ENCODE assay signal across 1 fruit fly cellular context in the genomic region with DNA sequence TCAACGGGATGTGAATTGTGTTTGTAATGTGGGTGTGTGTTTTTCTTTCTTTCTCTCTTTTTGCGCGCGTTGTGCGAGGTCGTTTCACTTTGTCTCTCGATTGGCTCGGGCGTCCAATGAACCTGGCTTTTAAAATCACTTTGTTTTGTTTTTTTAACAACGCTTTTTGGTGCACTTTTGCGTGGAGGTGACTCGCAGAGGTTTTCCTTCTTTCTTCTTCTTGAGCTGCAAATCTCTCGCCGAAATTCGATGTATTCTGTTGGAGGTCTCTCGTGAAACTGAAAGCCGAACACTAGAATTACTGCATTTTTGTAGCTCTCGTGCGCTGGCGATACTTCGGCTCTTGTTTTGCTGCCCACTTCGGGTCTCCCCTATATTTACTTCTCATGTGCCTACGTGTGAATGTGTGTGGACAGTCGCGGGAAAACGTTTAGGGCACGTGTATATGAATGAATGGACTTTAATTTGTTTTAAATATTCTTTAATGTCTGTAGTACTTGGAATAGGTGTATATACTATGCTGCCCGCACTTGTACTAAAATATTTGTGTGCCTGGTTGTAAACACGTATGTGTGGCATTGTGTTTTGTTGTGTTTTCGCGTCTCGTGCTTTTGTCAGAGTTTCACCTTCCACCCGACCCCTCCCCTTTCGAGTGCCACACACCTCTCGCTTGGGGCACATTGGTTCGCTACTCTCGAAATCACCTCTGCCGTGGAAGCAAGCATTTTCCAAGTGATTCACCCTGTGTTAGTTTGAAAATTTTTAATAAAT.
TF ChIP-seq lines count a peak whose summit lies in the region.

TSS of gene fok (minus strand) at position 286 of the 771 bp plus-strand sequence.

TF ChIP-seq in whole organism, embryonic, 481 proteins besides CTCF, POLR2A, EP300 and RAD21 (continued from another document and continues in another):
- TF ChIP-seq CG3838 (GFP tag; optimal IDR thresholded peaks at IDR 0.05; lab: Kevin White, UChicago) (peak; percentile 90), CG6175 (GFP tag; IDR thresholded peaks at IDR 0.05; lab: Robert Waterston, UW) (peak; percentile 92), CG30403 (GFP tag; optimal IDR thresholded peaks at IDR 0.05; lab: Kevin White, UChicago) (peak; percentile 97), Mad (GFP tag; optimal IDR thresholded peaks at IDR 0.05; lab: Kevin White, UChicago) (peak; percentile 92), vnd (GFP tag; IDR thresholded peaks at IDR 0.05; lab: Robert Waterston, UW; ENCODE audit: partially characterized antibody) (no peak; the same call in 2 of the 3 replicates), fd102C (GFP tag; optimal IDR thresholded peaks at IDR 0.05; lab: Kevin White, UChicago) (peak; percentile 75), sqz (GFP tag; optimal IDR thresholded peaks at IDR 0.05; lab: Kevin White, UChicago) (peak; percentile 96), CG8944 (GFP tag; optimal IDR thresholded peaks at IDR 0.05; lab: Kevin White, UChicago) (peak; percentile 89), Nf-YC (tag; optimal IDR thresholded peaks at IDR 0.05; lab: Kevin White, UChicago) (peak; percentile 92), peb (GFP tag; IDR thresholded peaks at IDR 0.05; lab: Robert Waterston, UW) (peak; percentile 88), HmgD (GFP tag; optimal IDR thresholded peaks at IDR 0.05; lab: Kevin White, UChicago) (peak; percentile 70), lab (GFP tag; optimal IDR thresholded peaks at IDR 0.05; lab: Kevin White, UChicago) (peak; percentile 99), Spps (tag; optimal IDR thresholded peaks at IDR 0.05; lab: Kevin White, UChicago) (peak; percentile 92), CG14667 (GFP tag; IDR thresholded peaks at IDR 0.05; lab: Robert Waterston, UW) (peak; percentile 89), CG11560 (tag; IDR thresholded peaks at IDR 0.05; lab: Robert Waterston, UW) (peak; percentile 86), CG6272 (GFP tag; IDR thresholded peaks at IDR 0.05; lab: Robert Waterston, UW) (peak; percentile 89), kay (GFP tag; optimal IDR thresholded peaks at IDR 0.05; lab: Kevin White, UChicago) (peak; percentile 95), CG17912 (GFP tag; optimal IDR thresholded peaks at IDR 0.05; lab: Kevin White, UChicago) (peak; percentile 79), CG11696 (GFP tag; IDR thresholded peaks at IDR 0.05; lab: Robert Waterston, UW) (peak; percentile 100), hkb (optimal IDR thresholded peaks at IDR 0.05; lab: Kevin White, UChicago) (no peak), hkb (GFP tag; IDR thresholded peaks at IDR 0.05; lab: Robert Waterston, UW) (peak; percentile 98), CG2120 (GFP tag; optimal IDR thresholded peaks at IDR 0.05; lab: Kevin White, UChicago) (peak; percentile 98), tgo (GFP tag; IDR thresholded peaks at IDR 0.05; lab: Robert Waterston, UW) (peak; percentile 97), CG10565 (GFP tag; optimal IDR thresholded peaks at IDR 0.05; lab: Kevin White, UChicago) (peak; percentile 40), Adf1 (GFP tag; IDR thresholded peaks at IDR 0.05; lab: Robert Waterston, UW) (peak; percentile 87), Xrp1 (GFP tag; IDR thresholded peaks at IDR 0.05; lab: Robert Waterston, UW) (peak; percentile 96), CG12299 (tag; optimal IDR thresholded peaks at IDR 0.05; lab: Kevin White, UChicago) (peak; percentile 96), sr (GFP tag; IDR thresholded peaks at IDR 0.05; lab: Robert Waterston, UW) (peak; percentile 88), gt (GFP tag; IDR thresholded peaks at IDR 0.05; lab: Robert Waterston, UW) (peak; percentile 74), fd96Cb (tag; optimal IDR thresholded peaks at IDR 0.05; lab: Kevin White, UChicago) (peak; percentile 94), Opbp (GFP tag; IDR thresholded peaks at IDR 0.05; lab: Robert Waterston, UW; ENCODE audit: partially characterized antibody) (0 out of 3 replicates have a peak, but pooled peaks have one; percentile 28), chinmo (GFP tag; IDR thresholded peaks at IDR 0.05; lab: Robert Waterston, UW; ENCODE audit: partially characterized antibody) (peak; percentile 88), pfk (GFP tag; optimal IDR thresholded peaks at IDR 0.05; lab: Kevin White, UChicago) (peak; percentile 65), sna (GFP tag; IDR thresholded peaks at IDR 0.05; lab: Robert Waterston, UW; ENCODE audit: partially characterized antibody) (no peak), CG31441 (GFP tag; IDR thresholded peaks at IDR 0.05; lab: Robert Waterston, UW) (peak; percentile 93), H15 (GFP tag; IDR thresholded peaks at IDR 0.05; lab: Robert Waterston, UW) (peak; percentile 87), CG17568 (GFP tag; optimal IDR thresholded peaks at IDR 0.05; lab: Kevin White, UChicago) (peak; percentile 94), CG9215 (GFP tag; IDR thresholded peaks at IDR 0.05; lab: Robert Waterston, UW) (peak; percentile 95), croc (GFP tag; conservative IDR thresholded peaks at IDR 0.05; lab: Robert Waterston, UW) (peak; percentile 92), CG3163 (GFP tag; optimal IDR thresholded peaks at IDR 0.05; lab: Kevin White, UChicago) (peak; percentile 80), CG12219 (GFP tag; optimal IDR thresholded peaks at IDR 0.05; lab: Kevin White, UChicago) (peak; percentile 97), lola (GFP tag; optimal IDR thresholded peaks at IDR 0.05; lab: Kevin White, UChicago) (peak in 1 of 3 experiments; percentile 95), prd (optimal IDR thresholded peaks at IDR 0.05; lab: Kevin White, UChicago) (no peak), prd (GFP tag; IDR thresholded peaks at IDR 0.05; lab: Robert Waterston, UW) (peak; percentile 95), Poxn (GFP tag; IDR thresholded peaks at IDR 0.05; lab: Robert Waterston, UW) (peak; percentile 87), C15 (GFP tag; IDR thresholded peaks at IDR 0.05; lab: Robert Waterston, UW) (no peak), twi (tag; optimal IDR thresholded peaks at IDR 0.05; lab: Kevin White, UChicago) (peak; percentile 93), CG30020 (tag; optimal IDR thresholded peaks at IDR 0.05; lab: Kevin White, UChicago) (peak; percentile 81), Six4 (GFP tag; optimal IDR thresholded peaks at IDR 0.05; lab: Kevin White, UChicago) (peak; percentile 92), ase (GFP tag; IDR thresholded peaks at IDR 0.05; lab: Robert Waterston, UW) (peak; percentile 87), sim (GFP tag; IDR thresholded peaks at IDR 0.05; lab: Robert Waterston, UW) (peak; percentile 86), bsh (GFP tag; optimal IDR thresholded peaks at IDR 0.05; lab: Kevin White, UChicago) (peak; percentile 94 to 96), Meics (GFP tag; optimal IDR thresholded peaks at IDR 0.05; lab: Kevin White, UChicago) (peak; percentile 95), CG5180 (GFP tag; optimal IDR thresholded peaks at IDR 0.05; lab: Kevin White, UChicago) (peak; percentile 92), pum (GFP tag; optimal IDR thresholded peaks at IDR 0.05; lab: Kevin White, UChicago) (peak; percentile 93), gfzf (GFP tag; optimal IDR thresholded peaks at IDR 0.05; lab: Kevin White, UChicago) (peak; percentile 6), Usf (GFP tag; optimal IDR thresholded peaks at IDR 0.05; lab: Kevin White, UChicago) (peak; percentile 91), Hand (GFP tag; optimal IDR thresholded peaks at IDR 0.05; lab: Kevin White, UChicago) (peak; percentile 97), so (GFP tag; IDR thresholded peaks at IDR 0.05; lab: Robert Waterston, UW) (peak; percentile 96), CG8281 (tag; optimal IDR thresholded peaks at IDR 0.05; lab: Kevin White, UChicago) (peak; percentile 87), CG10543 (GFP tag; optimal IDR thresholded peaks at IDR 0.05; lab: Kevin White, UChicago) (peak; percentile 100), CG1647 (GFP tag; optimal IDR thresholded peaks at IDR 0.05; lab: Kevin White, UChicago) (peak; percentile 89), zen2 (GFP tag; IDR thresholded peaks at IDR 0.05; lab: Robert Waterston, UW; ENCODE audit: partially characterized antibody) (0 out of 3 replicates have a peak, but pooled peaks have one; percentile 7), CG2199 (GFP tag; IDR thresholded peaks at IDR 0.05; lab: Robert Waterston, UW) (peak; percentile 82; the same call in 2 of the 3 replicates), unc-4 (GFP tag; IDR thresholded peaks at IDR 0.05; lab: Robert Waterston, UW; ENCODE audit: partially characterized antibody) (0 out of 2 replicates have a peak, but pooled peaks have one; percentile 25), CG15514 (GFP tag; optimal IDR thresholded peaks at IDR 0.05; lab: Kevin White, UChicago) (peak; percentile 92), CG9876 (GFP tag; optimal IDR thresholded peaks at IDR 0.05; lab: Kevin White, UChicago) (peak; percentile 91), CG4360 (GFP tag; IDR thresholded peaks at IDR 0.05; lab: Robert Waterston, UW) (peak; percentile 49; the same call in 1 of the 2 replicates), knrl (GFP tag; IDR thresholded peaks at IDR 0.05; lab: Robert Waterston, UW; ENCODE audit: partially characterized antibody) (peak; percentile 33; the same call in 1 of the 3 replicates), unpg (GFP tag; optimal IDR thresholded peaks at IDR 0.05; lab: Kevin White, UChicago) (peak; percentile 96), CG5245 (GFP tag; optimal IDR thresholded peaks at IDR 0.05; lab: Kevin White, UChicago) (peak; percentile 90), CG6791 (GFP tag; IDR thresholded peaks at IDR 0.05; lab: Robert Waterston, UW; ENCODE audit: partially characterized antibody) (0 out of 3 replicates have a peak, but pooled peaks have one; percentile 40), TFAM (GFP tag; optimal IDR thresholded peaks at IDR 0.05; lab: Kevin White, UChicago) (peak; percentile 78), chm (GFP tag; IDR thresholded peaks at IDR 0.05; lab: Robert Waterston, UW) (peak; percentile 90), CG7271 (tag; optimal IDR thresholded peaks at IDR 0.05; lab: Kevin White, UChicago) (peak; percentile 90), CG5953 (GFP tag; IDR thresholded peaks at IDR 0.05; lab: Robert Waterston, UW) (peak; percentile 93), CG12659 (GFP tag; optimal IDR thresholded peaks at IDR 0.05; lab: Kevin White, UChicago) (peak; percentile 98), sd (tag; optimal IDR thresholded peaks at IDR 0.05; lab: Kevin White, UChicago) (peak; percentile 99), Camta (GFP tag; optimal IDR thresholded peaks at IDR 0.05; lab: Kevin White, UChicago) (peak; percentile 93), CG6683 (GFP tag; optimal IDR thresholded peaks at IDR 0.05; lab: Kevin White, UChicago) (peak; percentile 96), CHES-1-like (GFP tag; optimal IDR thresholded peaks at IDR 0.05; lab: Kevin White, UChicago) (peak; percentile 96), mld (GFP tag; IDR thresholded peaks at IDR 0.05; lab: Robert Waterston, UW; ENCODE audit: partially characterized antibody) (no peak), Antp (GFP tag; optimal IDR thresholded peaks at IDR 0.05; lab: Kevin White, UChicago) (peak; percentile 93), dimm (GFP tag; IDR thresholded peaks at IDR 0.05; lab: Robert Waterston, UW) (peak; percentile 85), CG9817 (tag; optimal IDR thresholded peaks at IDR 0.05; lab: Kevin White, UChicago) (peak; percentile 95), CG10274 (GFP tag; optimal IDR thresholded peaks at IDR 0.05; lab: Kevin White, UChicago) (peak; percentile 89), CG2678 (tag; optimal IDR thresholded peaks at IDR 0.05; lab: Kevin White, UChicago) (peak; percentile 99), CG15696 (tag; optimal IDR thresholded peaks at IDR 0.05; lab: Kevin White, UChicago) (peak; percentile 93), cato (GFP tag; optimal IDR thresholded peaks at IDR 0.05; lab: Kevin White, UChicago; ENCODE audit: borderline replicate concordance) (peak; percentile 91), HLH54F (GFP tag; optimal IDR thresholded peaks at IDR 0.05; lab: Kevin White, UChicago) (peak; percentile 95), CG4707 (GFP tag; optimal IDR thresholded peaks at IDR 0.05; lab: Kevin White, UChicago) (peak; percentile 87), CG13296 (GFP tag; optimal IDR thresholded peaks at IDR 0.05; lab: Kevin White, UChicago) (peak; percentile 98), CG32772 (GFP tag; IDR thresholded peaks at IDR 0.05; lab: Robert Waterston, UW) (peak; percentile 91), Abd-B (GFP tag; optimal IDR thresholded peaks at IDR 0.05; lab: Kevin White, UChicago) (peak; percentile 91), MBD-R2 (GFP tag; IDR thresholded peaks at IDR 0.05; lab: Robert Waterston, UW) (peak; percentile 89), CG32767 (GFP tag; IDR thresholded peaks at IDR 0.05; lab: Robert Waterston, UW) (peak; percentile 93), stc (GFP tag; IDR thresholded peaks at IDR 0.05; lab: Robert Waterston, UW) (peak; percentile 89), tap (tag; optimal IDR thresholded peaks at IDR 0.05; lab: Kevin White, UChicago) (peak; percentile 96), CG3726 (GFP tag; IDR thresholded peaks at IDR 0.05; lab: Robert Waterston, UW) (peak; percentile 82), tup (GFP tag; optimal IDR thresholded peaks at IDR 0.05; lab: Kevin White, UChicago) (peak; percentile 95), bbx (GFP tag; IDR thresholded peaks at IDR 0.05; lab: Robert Waterston, UW; ENCODE audit: partially characterized antibody) (peak; percentile 55; the same call in 1 of the 2 replicates), Dip2 (GFP tag; IDR thresholded peaks at IDR 0.05; lab: Robert Waterston, UW) (no peak), ham (GFP tag; IDR thresholded peaks at IDR 0.05; lab: Robert Waterston, UW) (peak; percentile 86), bigmax (GFP tag; optimal IDR thresholded peaks at IDR 0.05; lab: Kevin White, UChicago) (peak; percentile 44), CG10654 (GFP tag; optimal IDR thresholded peaks at IDR 0.05; lab: Kevin White, UChicago) (peak; percentile 91), H2.0 (GFP tag; IDR thresholded peaks at IDR 0.05; lab: Robert Waterston, UW) (peak; percentile 91), CG3847 (GFP tag; IDR thresholded peaks at IDR 0.05; lab: Robert Waterston, UW) (peak; percentile 95), h (optimal IDR thresholded peaks at IDR 0.05; lab: Kevin White, UChicago) (no peak), CG15073 (GFP tag; optimal IDR thresholded peaks at IDR 0.05; lab: Kevin White, UChicago) (peak; percentile 70), CkIIα-i1 (GFP tag; IDR thresholded peaks at IDR 0.05; lab: Robert Waterston, UW) (no peak), sisA (GFP tag; IDR thresholded peaks at IDR 0.05; lab: Robert Waterston, UW) (peak; percentile 91), Lim3 (GFP tag; IDR thresholded peaks at IDR 0.05; lab: Robert Waterston, UW) (peak; percentile 66; the same call in 1 of the 2 replicates), kni (GFP tag; optimal IDR thresholded peaks at IDR 0.05; lab: Kevin White, UChicago) (peak; percentile 99), PHDP (tag; optimal IDR thresholded peaks at IDR 0.05; lab: Kevin White, UChicago) (peak; percentile 97), Jarid2 (GFP tag; optimal IDR thresholded peaks at IDR 0.05; lab: Kevin White, UChicago) (peak; percentile 82), Elba2 (GFP tag; optimal IDR thresholded peaks at IDR 0.05; lab: Kevin White, UChicago) (no peak), luna (GFP tag; optimal IDR thresholded peaks at IDR 0.05; lab: Kevin White, UChicago) (peak; percentile 53), CG7786 (GFP tag; optimal IDR thresholded peaks at IDR 0.05; lab: Kevin White, UChicago) (peak; percentile 96)
